Worm (Caenorhabditis elegans): Measurements from ENCODE around the gene W08G11.3.
"Not testable (repeated sequence)": the region's sequence is repeated elsewhere in the genome, so short reads cannot be mapped to it uniquely, and the experiment has no call there.

W08G11.3 gene

ce11 chrV:16367575-16367974 lies at the start of gene W08G11.3:
Gene W08G11.3, plus strand, starts transcription at chrV:16367681.
- no peak for TF ChIP-seq unc-62 (GFP tag; optimal IDR thresholded peaks at IDR 0.05)

ce11 chrV:16322155-16322554 lies 45.3 kb upstream of the W08G11.3 start:
- no peak for TF ChIP-seq unc-62 (GFP tag; optimal IDR thresholded peaks at IDR 0.05)

ce11 chrV:16328849-16329248 lies 38.6 kb upstream of the W08G11.3 start, which contains the start of gene F57G8.7:
Gene F57G8.7, plus strand, starts transcription at chrV:16329149.
- no peak for TF ChIP-seq unc-62 (GFP tag; optimal IDR thresholded peaks at IDR 0.05)

- TF ChIP-seq unc-62 (GFP tag; optimal IDR thresholded peaks at IDR 0.05) = no peak
Observed at ce11 chrV:16333412-16333811, 34.1 kb upstream of the W08G11.3 start, which contains the start of gene srh-167. Gene srh-167, plus strand, starts transcription at chrV:16333712.

ce11 chrV:16336326-16336725 lies 31.2 kb upstream of the W08G11.3 start, which contains the start of gene srw-87:
Gene srw-87, plus strand, starts transcription at chrV:16336626.
- no peak for TF ChIP-seq unc-62 (GFP tag; optimal IDR thresholded peaks at IDR 0.05)

- not testable (repeated sequence) for TF ChIP-seq unc-62 (GFP tag; optimal IDR thresholded peaks at IDR 0.05)
Observed at ce11 chrV:16338287-16339092, 29.0 kb upstream of the W08G11.3 start, which contains the start of gene slc-9B.2. Gene slc-9B.2, plus strand, starts transcription at chrV:16339042.

ce11 chrV:16342258-16342618 lies 25.2 kb upstream of the W08G11.3 start, which contains the start of gene nhr-193:
Gene nhr-193, plus strand, starts transcription at chrV:16342308.
- TF ChIP-seq unc-62 (GFP tag; optimal IDR thresholded peaks at IDR 0.05) = no peak

ce11 chrV:16346406-16347108 lies 20.9 kb upstream of the W08G11.3 start, which contains the start of the genes W08G11.5 and W08G11.1:
Gene W08G11.5, minus strand, starts transcription at chrV:16346506.
Gene W08G11.1, plus strand, starts transcription at chrV:16347058.
- no peak for TF ChIP-seq unc-62 (GFP tag; optimal IDR thresholded peaks at IDR 0.05)

- TF ChIP-seq unc-62 (GFP tag; optimal IDR thresholded peaks at IDR 0.05) = no peak
Observed at ce11 chrV:16350061-16350460, 17.4 kb upstream of the W08G11.3 start.

- TF ChIP-seq unc-62 (GFP tag; optimal IDR thresholded peaks at IDR 0.05) = no peak
Observed at ce11 chrV:16350775-16351378, 16.6 kb upstream of the W08G11.3 start.

ce11 chrV:16351757-16352156 lies 15.7 kb upstream of the W08G11.3 start:
- no peak for TF ChIP-seq unc-62 (GFP tag; optimal IDR thresholded peaks at IDR 0.05)

- TF ChIP-seq unc-62 (GFP tag; optimal IDR thresholded peaks at IDR 0.05) = no peak
Observed at ce11 chrV:16352282-16352681, 15.2 kb upstream of the W08G11.3 start.

ce11 chrV:16354675-16355074 lies 12.8 kb upstream of the W08G11.3 start:
- no peak for TF ChIP-seq unc-62 (GFP tag; optimal IDR thresholded peaks at IDR 0.05)

ce11 chrV:16355941-16356340 lies 11.5 kb upstream of the W08G11.3 start:
- no peak for TF ChIP-seq unc-62 (GFP tag; optimal IDR thresholded peaks at IDR 0.05)

ce11 chrV:16356798-16357197 lies 10.7 kb upstream of the W08G11.3 start:
- TF ChIP-seq unc-62 (GFP tag; optimal IDR thresholded peaks at IDR 0.05) = no peak

ce11 chrV:16357253-16357652 lies 10.2 kb upstream of the W08G11.3 start, which contains the start of gene pptr-1:
Gene pptr-1, plus strand, starts transcription at chrV:16357521.
- no peak for TF ChIP-seq unc-62 (GFP tag; optimal IDR thresholded peaks at IDR 0.05)

Data from whole organism, dauer.